Worm (Caenorhabditis elegans): ENCODE data around the gene best-16.

The best-16 gene

ce11 chrIV:7175346-7175745 lies 20.3 kb downstream of the best-16 start, which contains the start of gene C42D4.19:
Gene C42D4.19, plus strand, starts transcription at chrIV:7175646.
- TF ChIP-seq ceh-16 (tag; optimal IDR thresholded peaks at IDR 0.05) = no peak
- no peak for TF ChIP-seq lin-39 (tag; optimal IDR thresholded peaks at IDR 0.05)

- TF ChIP-seq mbf-1 (tag; optimal IDR thresholded peaks at IDR 0.05) (no peak), fos-1 (tag; optimal IDR thresholded peaks at IDR 0.05) (no peak), nhr-12 (tag; optimal IDR thresholded peaks at IDR 0.05) (no peak), Y55F3AM.14 (GFP tag; optimal IDR thresholded peaks at IDR 0.05) (no peak), unc-39 (tag; optimal IDR thresholded peaks at IDR 0.05) (no peak)
These were observed 22.1 kb downstream of the best-16 start, which contains the start of gene str-1 for ce11 chrIV:7173489-7173888. Gene str-1, plus strand, starts transcription at chrIV:7173789.

- TF ChIP-seq elt-1 (tag; optimal IDR thresholded peaks at IDR 0.05) = no peak
- no peak for TF ChIP-seq nhr-25 (tag; optimal IDR thresholded peaks at IDR 0.05)
- TF ChIP-seq mab-5 (tag; optimal IDR thresholded peaks at IDR 0.05) = no peak
- TF ChIP-seq mbf-1 (tag; optimal IDR thresholded peaks at IDR 0.05) = no peak
- TF ChIP-seq nhr-12 (tag; optimal IDR thresholded peaks at IDR 0.05) = no peak
- no peak for TF ChIP-seq nhr-129 (tag; optimal IDR thresholded peaks at IDR 0.05)
These were observed 24.4 kb downstream of the best-16 start, which contains the start of gene str-220 for ce11 chrIV:7171222-7171621. Gene str-220, minus strand, starts transcription at chrIV:7171322.

- TF ChIP-seq nhr-129 (tag; optimal IDR thresholded peaks at IDR 0.05) (peak; percentile 0), ztf-1 (GFP tag; conservative IDR thresholded peaks at IDR 0.05) (no peak), crh-2 (tag; optimal IDR thresholded peaks at IDR 0.05) (peak; percentile 43), lin-13 (GFP tag; optimal IDR thresholded peaks at IDR 0.05) (peak; percentile 1), snpc-4 (tag; optimal IDR thresholded peaks at IDR 0.05) (no peak), nhr-6 (tag; optimal IDR thresholded peaks at IDR 0.05) (no peak), nhr-25 (tag; optimal IDR thresholded peaks at IDR 0.05) (no peak), unc-55 (GFP tag; optimal IDR thresholded peaks at IDR 0.05) (peak; percentile 31), ceh-82 (tag; optimal IDR thresholded peaks at IDR 0.05) (no peak), nhr-23 (tag; optimal IDR thresholded peaks at IDR 0.05) (no peak), egl-27 (tag; optimal IDR thresholded peaks at IDR 0.05) (no peak), sma-3 (GFP tag; optimal IDR thresholded peaks at IDR 0.05) (peak; percentile 5), C34F6.9 (tag; optimal IDR thresholded peaks at IDR 0.05) (peak; percentile 70), lsy-2 (tag; optimal IDR thresholded peaks at IDR 0.05) (no peak), nhr-10 (tag; optimal IDR thresholded peaks at IDR 0.05) (no peak), nhr-237 (tag; optimal IDR thresholded peaks at IDR 0.05) (no peak), nhr-77 (tag; optimal IDR thresholded peaks at IDR 0.05) (no peak)
These were observed 27.5 kb downstream of the best-16 start, which contains the start of gene skr-16 for ce11 chrIV:7167983-7168760. Gene skr-16, plus strand, starts transcription at chrIV:7168710.

ce11 chrIV:7166553-7166952 lies 29.1 kb downstream of the best-16 start, which contains the start of gene C42D4.18:
Gene C42D4.18, plus strand, starts transcription at chrIV:7166783.
- no peak for TF ChIP-seq unc-39 (tag; optimal IDR thresholded peaks at IDR 0.05)
- TF ChIP-seq unc-55 (GFP tag; optimal IDR thresholded peaks at IDR 0.05) = peak; percentile 55
- no peak for TF ChIP-seq nhr-237 (tag; optimal IDR thresholded peaks at IDR 0.05)
- peak; percentile 36 for TF ChIP-seq sma-9 (GFP tag; optimal IDR thresholded peaks at IDR 0.05)
- TF ChIP-seq sma-9 (tag; optimal IDR thresholded peaks at IDR 0.05) = no peak
- peak in 1 of 2 experiments; percentile 37 for TF ChIP-seq mdl-1 (tag; optimal IDR thresholded peaks at IDR 0.05)
- peak; percentile 62 for TF ChIP-seq C34F6.9 (tag; optimal IDR thresholded peaks at IDR 0.05)
- TF ChIP-seq crh-2 (tag; optimal IDR thresholded peaks at IDR 0.05) = no peak
- no peak for TF ChIP-seq nhr-77 (tag; optimal IDR thresholded peaks at IDR 0.05)
- TF ChIP-seq lsy-2 (tag; optimal IDR thresholded peaks at IDR 0.05) = peak in 1 of 2 experiments; percentile 48
- TF ChIP-seq nhr-129 (tag; optimal IDR thresholded peaks at IDR 0.05) = peak; percentile 26

- no peak for TF ChIP-seq unc-39 (tag; optimal IDR thresholded peaks at IDR 0.05)
- TF ChIP-seq lin-39 (tag; optimal IDR thresholded peaks at IDR 0.05) = no peak
- no peak for TF ChIP-seq egl-27 (tag; optimal IDR thresholded peaks at IDR 0.05)
- no peak for TF ChIP-seq nhr-21 (tag; optimal IDR thresholded peaks at IDR 0.05)
- TF ChIP-seq C34F6.9 (tag; optimal IDR thresholded peaks at IDR 0.05) = peak; percentile 63
- peak; percentile 85 for TF ChIP-seq nhr-129 (tag; optimal IDR thresholded peaks at IDR 0.05)
- no peak for TF ChIP-seq nhr-10 (tag; optimal IDR thresholded peaks at IDR 0.05)
- no peak for TF ChIP-seq nhr-77 (tag; optimal IDR thresholded peaks at IDR 0.05)
- no peak for TF ChIP-seq elt-1 (tag; optimal IDR thresholded peaks at IDR 0.05)
- no peak for TF ChIP-seq mbf-1 (tag; optimal IDR thresholded peaks at IDR 0.05)
- no peak for TF ChIP-seq ceh-82 (tag; optimal IDR thresholded peaks at IDR 0.05)
- TF ChIP-seq snpc-4 (tag; optimal IDR thresholded peaks at IDR 0.05) = no peak
- TF ChIP-seq ceh-16 (tag; optimal IDR thresholded peaks at IDR 0.05) = no peak
- TF ChIP-seq unc-62 (GFP tag; optimal IDR thresholded peaks at IDR 0.05) = no peak
- TF ChIP-seq dmd-4 (tag; optimal IDR thresholded peaks at IDR 0.05) = no peak
- TF ChIP-seq lsy-2 (tag; optimal IDR thresholded peaks at IDR 0.05) = peak in 1 of 2 experiments; percentile 56
- TF ChIP-seq sem-4 (tag; optimal IDR thresholded peaks at IDR 0.05) = no peak
- no peak for TF ChIP-seq nhr-237 (tag; optimal IDR thresholded peaks at IDR 0.05)
- TF ChIP-seq gmeb-1 (tag; optimal IDR thresholded peaks at IDR 0.05) = peak; percentile 83
- TF ChIP-seq zag-1 (tag; optimal IDR thresholded peaks at IDR 0.05) = no peak
- TF ChIP-seq sma-3 (GFP tag; optimal IDR thresholded peaks at IDR 0.05) = no peak
These were observed 29.9 kb downstream of the best-16 start, which contains the start of gene rpc-1 for ce11 chrIV:7165723-7166122. Gene rpc-1, minus strand, starts transcription at chrIV:7165748.
